Worm (Caenorhabditis elegans) whole organism, L1 larva: Measurements from ENCODE around the gene ZK673.11.

Experiments used
- F16B12.6 ChIP-seq: fragments of 150-350 bp; optimal IDR thresholded peaks from 2 replicates; lab custom pipeline; 2014; ENCODE audit warnings: missing biosample characterization, missing genetic modification characterization
- Y116A8C.19 ChIP-seq: sonication (generic microtip); optimal IDR thresholded peaks from 2 replicates; lab custom pipeline; 2016; ENCODE audit warnings: missing compliant biosample characterization, missing genetic modification characterization, borderline replicate concordance
- aly-2 ChIP-seq: fragments of 150-350 bp; optimal IDR thresholded peaks from 2 replicates; lab custom pipeline; 2014; ENCODE audit warnings: missing biosample characterization, missing genetic modification characterization
- ama-1 ChIP-seq: fragments of 150-350 bp; optimal IDR thresholded peaks from 2 replicates; lab custom pipeline; 2014
- blmp-1 ChIP-seq: fragments of 150-350 bp; optimal IDR thresholded peaks from 2 replicates; lab custom pipeline; 2014; ENCODE audit warnings: missing biosample characterization, missing genetic modification characterization
- ceh-8 ChIP-seq: fragments of 200-800 bp; sonication (Bioruptor generic); optimal IDR thresholded peaks from 2 replicates; lab custom pipeline; 2018; ENCODE audit warnings: mild to moderate bottlenecking, missing genetic modification characterization, moderate library complexity, missing compliant biosample characterization
- ceh-88 ChIP-seq: fragments of 200-800 bp; sonication (Bioruptor generic); IDR thresholded peaks from 2 replicates; pipeline ENCODE4 v1.3.6; 2022; ENCODE audit warnings: missing genetic modification characterization, missing compliant biosample characterization
- ceh-90 ChIP-seq: sonication (generic microtip); optimal IDR thresholded peaks from 2 replicates; lab custom pipeline; 2016; ENCODE audit warnings: missing genetic modification characterization, missing compliant biosample characterization
- dpl-1 ChIP-seq, 3 experiments: fragments of 150-350 bp in 2 of 3; sonication (generic microtip) in 1 of 3; optimal IDR thresholded peaks; 2 replicates each; lab custom pipeline; 2014 to 2017; ENCODE audit warnings: missing biosample characterization in 3 of 3, missing genetic modification characterization in 3 of 3, missing genetic modification reagents in 3 of 3
- efl-1 ChIP-seq, 4 experiments: fragments of 150-350 bp; optimal IDR thresholded peaks in 3 of 4; peaks in 1 of 4; 1 replicate in 1 of 4; 2 replicates in 3 of 4; lab custom pipeline; 2014; ENCODE audit warnings: missing biosample characterization in 2 of 4, missing genetic modification characterization in 2 of 4, missing genetic modification reagents in 2 of 4
- efl-3 ChIP-seq: fragments of 200-800 bp; sonication (Bioruptor generic); optimal IDR thresholded peaks from 2 replicates; lab custom pipeline; 2018; ENCODE audit warnings: mild to moderate bottlenecking, missing genetic modification characterization, missing compliant biosample characterization
- egl-27 ChIP-seq, 2 experiments: fragments of 150-350 bp in 1 of 2; sonication (generic microtip); optimal IDR thresholded peaks; 3 replicates each; lab custom pipeline; 2017 to 2018; ENCODE audit warnings: missing biosample characterization in 2 of 2, missing genetic modification characterization in 2 of 2, missing genetic modification reagents in 2 of 2
- elt-2 ChIP-seq: sonication (generic microtip); optimal IDR thresholded peaks from 2 replicates; lab custom pipeline; 2016; ENCODE audit warnings: missing genetic modification characterization, mild to moderate bottlenecking, inconsistent platforms, missing compliant biosample characterization, missing genetic modification reagents
- elt-3 ChIP-seq, 6 experiments: fragments of 150-350 bp in 1 of 6; sonication (generic microtip); optimal IDR thresholded peaks; 2 replicates each; lab custom pipeline; 2017 to 2018; ENCODE audit warnings: missing biosample characterization in 6 of 6, missing genetic modification characterization in 6 of 6, inconsistent platforms in 1 of 6
- ets-5 ChIP-seq: fragments of 200-800 bp; sonication (Bioruptor generic); IDR thresholded peaks from 2 replicates; pipeline ENCODE4 v1.3.6; 2022; ENCODE audit warnings: missing genetic modification characterization, missing compliant biosample characterization
- fkh-4 ChIP-seq: sonication (generic microtip); optimal IDR thresholded peaks from 2 replicates; lab custom pipeline; 2016; ENCODE audit warnings: missing compliant biosample characterization, missing genetic modification characterization, borderline replicate concordance
- hlh-4 ChIP-seq: sonication (generic microtip); optimal IDR thresholded peaks from 2 replicates; lab custom pipeline; 2016; ENCODE audit warnings: mild to moderate bottlenecking, missing genetic modification characterization, missing compliant biosample characterization
- irx-1 ChIP-seq: sonication (generic microtip); optimal IDR thresholded peaks from 2 replicates; lab custom pipeline; 2016; ENCODE audit warnings: missing genetic modification characterization, missing compliant biosample characterization
- jun-1 ChIP-seq: fragments of 150-350 bp; optimal IDR thresholded peaks from 2 replicates; lab custom pipeline; 2014; ENCODE audit warnings: missing biosample characterization, missing genetic modification reagents, missing genetic modification characterization
- lin-13 ChIP-seq: fragments of 150-350 bp; optimal IDR thresholded peaks from 2 replicates; lab custom pipeline; 2014; ENCODE audit warnings: missing biosample characterization, missing genetic modification reagents, missing genetic modification characterization
- lin-14 ChIP-seq: fragments of 200-800 bp; sonication (Bioruptor generic); optimal IDR thresholded peaks from 2 replicates; lab custom pipeline; 2018; ENCODE audit warnings: mild to moderate bottlenecking, missing genetic modification characterization, moderate library complexity, missing compliant biosample characterization
- lin-15B ChIP-seq: fragments of 150-350 bp; sonication (generic microtip); optimal IDR thresholded peaks from 3 replicates; lab custom pipeline; 2014; ENCODE audit warnings: missing biosample characterization, missing genetic modification characterization
- lin-39 ChIP-seq: fragments of 150-350 bp; optimal IDR thresholded peaks from 2 replicates; lab custom pipeline; 2014; ENCODE audit warnings: missing biosample characterization, missing genetic modification reagents, missing genetic modification characterization
- lir-3 ChIP-seq: sonication (generic microtip); optimal IDR thresholded peaks from 2 replicates; lab custom pipeline; 2016; ENCODE audit warnings: mild to moderate bottlenecking, missing genetic modification characterization, moderate library complexity, missing compliant biosample characterization; ENCODE audit not compliant: poor library complexity
- mab-9 ChIP-seq: fragments of 200-800 bp; sonication (Bioruptor generic); IDR thresholded peaks from 2 replicates; pipeline ENCODE4 v1.3.6; 2022; ENCODE audit warnings: missing genetic modification reagents, missing genetic modification characterization, missing compliant biosample characterization
- mdl-1 ChIP-seq, 2 experiments: fragments of 150-350 bp; optimal IDR thresholded peaks; 2 replicates each; lab custom pipeline; 2014 to 2017; ENCODE audit warnings: missing biosample characterization in 2 of 2, missing genetic modification characterization in 2 of 2, inconsistent platforms in 1 of 2
- nhr-11 ChIP-seq: fragments of 150-350 bp; optimal IDR thresholded peaks from 2 replicates; lab custom pipeline; 2014; ENCODE audit warnings: missing biosample characterization, missing genetic modification characterization
- nhr-12 ChIP-seq: sonication (generic microtip); optimal IDR thresholded peaks from 2 replicates; lab custom pipeline; 2017; ENCODE audit warnings: missing biosample characterization, missing genetic modification characterization
- nhr-19 ChIP-seq: fragments of 200-800 bp; sonication (Bioruptor generic); conservative IDR thresholded peaks from 2 replicates; pipeline ENCODE4 v1.3.6; 2022; ENCODE audit warnings: missing genetic modification characterization, missing compliant biosample characterization
- nhr-20 ChIP-seq: sonication (generic microtip); optimal IDR thresholded peaks from 2 replicates; lab custom pipeline; 2016; ENCODE audit warnings: mild to moderate bottlenecking, missing genetic modification characterization, missing compliant biosample characterization
- nhr-237 ChIP-seq: fragments of 150-350 bp; optimal IDR thresholded peaks from 2 replicates; lab custom pipeline; 2014; ENCODE audit warnings: missing biosample characterization, missing genetic modification characterization
- nhr-71 ChIP-seq: sonication (generic microtip); optimal IDR thresholded peaks from 2 replicates; lab custom pipeline; 2016; ENCODE audit warnings: mild to moderate bottlenecking, missing genetic modification characterization, moderate library complexity, missing compliant biosample characterization
- nhr-77 ChIP-seq: fragments of 150-350 bp; optimal IDR thresholded peaks from 2 replicates; lab custom pipeline; 2014; ENCODE audit warnings: missing biosample characterization, missing genetic modification characterization
- nhr-85 ChIP-seq: sonication (generic microtip); peaks from one replicate; lab custom pipeline; 2016; ENCODE audit warnings: missing genetic modification characterization, inconsistent platforms, missing compliant biosample characterization
- nhr-90 ChIP-seq: sonication (generic microtip); optimal IDR thresholded peaks from 2 replicates; lab custom pipeline; 2016; ENCODE audit warnings: mild to moderate bottlenecking, missing genetic modification characterization, missing compliant biosample characterization; ENCODE audit not compliant: poor library complexity
- pag-3 ChIP-seq: sonication (generic microtip); optimal IDR thresholded peaks from 2 replicates; lab custom pipeline; 2017; ENCODE audit warnings: missing genetic modification characterization, mild to moderate bottlenecking, missing compliant biosample characterization, antibody characterized with exemption, borderline replicate concordance; ENCODE audit not compliant: insufficient read depth
- pax-3 ChIP-seq: fragments of 200-800 bp; sonication (Bioruptor generic); optimal IDR thresholded peaks from 2 replicates; lab custom pipeline; 2018; ENCODE audit warnings: mild to moderate bottlenecking, missing genetic modification characterization, moderate library complexity, missing compliant biosample characterization
- pqm-1 ChIP-seq: sonication (generic microtip); optimal IDR thresholded peaks from 3 replicates; lab custom pipeline; 2017; ENCODE audit warnings: missing biosample characterization, missing genetic modification characterization
- rnt-1 ChIP-seq: sonication (generic microtip); optimal IDR thresholded peaks from 2 replicates; lab custom pipeline; 2016; ENCODE audit warnings: mild to moderate bottlenecking, missing genetic modification characterization, moderate library complexity, missing compliant biosample characterization
- skn-1 ChIP-seq: fragments of 150-350 bp; optimal IDR thresholded peaks from 2 replicates; lab custom pipeline; 2014; ENCODE audit warnings: missing biosample characterization, missing genetic modification characterization
- sox-4 ChIP-seq: sonication (generic microtip); optimal IDR thresholded peaks from 2 replicates; lab custom pipeline; 2016; ENCODE audit warnings: missing genetic modification characterization, missing compliant biosample characterization
- sptf-1 ChIP-seq: fragments of 150-350 bp; optimal IDR thresholded peaks from 2 replicates; lab custom pipeline; 2014; ENCODE audit warnings: missing biosample characterization, missing genetic modification characterization
- swsn-7 ChIP-seq: sonication (generic microtip); optimal IDR thresholded peaks from 2 replicates; lab custom pipeline; 2016; ENCODE audit warnings: missing genetic modification characterization, missing compliant biosample characterization
- tbx-2 ChIP-seq: sonication (generic microtip); optimal IDR thresholded peaks from 2 replicates; lab custom pipeline; 2016; ENCODE audit warnings: missing genetic modification characterization, missing compliant biosample characterization
- tlp-1 ChIP-seq: fragments of 150-350 bp; optimal IDR thresholded peaks from 2 replicates; lab custom pipeline; 2014; ENCODE audit warnings: missing biosample characterization, missing genetic modification characterization
- unc-130 ChIP-seq: fragments of 150-350 bp; optimal IDR thresholded peaks from 2 replicates; lab custom pipeline; 2017; ENCODE audit warnings: missing biosample characterization, missing genetic modification characterization, inconsistent platforms
- unc-62 ChIP-seq: fragments of 150-350 bp; optimal IDR thresholded peaks from 2 replicates; lab custom pipeline; 2014; ENCODE audit warnings: missing biosample characterization, missing genetic modification reagents, missing genetic modification characterization
- xbp-1 ChIP-seq: sonication (generic microtip); optimal IDR thresholded peaks from 2 replicates; lab custom pipeline; 2016; ENCODE audit warnings: missing genetic modification characterization, missing compliant biosample characterization
- zip-4 ChIP-seq: fragments of 200-800 bp; sonication (Bioruptor generic); optimal IDR thresholded peaks from 2 replicates; lab custom pipeline; 2018; ENCODE audit warnings: mild to moderate bottlenecking, missing genetic modification characterization, moderate library complexity, missing compliant biosample characterization

ZK673.11 gene

DNA sequence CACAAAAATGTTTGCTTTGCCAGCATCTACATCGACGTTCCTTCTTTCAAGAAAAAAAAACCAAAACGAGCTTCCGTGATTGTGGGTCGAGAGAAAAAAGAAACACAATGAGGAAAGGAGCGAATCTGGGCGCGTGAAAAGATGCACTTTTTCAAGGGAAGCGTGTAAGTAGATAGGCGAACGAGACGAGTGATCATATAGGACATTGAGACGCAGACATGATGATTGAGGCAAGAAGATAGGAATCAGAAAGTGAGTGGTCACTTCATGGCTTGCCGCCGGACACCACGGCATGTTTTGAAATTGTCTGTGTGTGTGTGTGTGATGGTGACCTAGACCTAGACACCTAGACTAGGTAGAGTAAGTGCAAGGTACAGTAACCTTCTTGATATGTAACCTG lies 44.5 kb downstream of the ZK673.11 start (continued):
- no peak for TF ChIP-seq lir-3 (tag; lab: Kevin White, UChicago)
- TF ChIP-seq dpl-1 (GFP tag; optimal IDR thresholded peaks at IDR 0.05; lab: Kevin White, UChicago), result no peak
- no peak for TF ChIP-seq sox-4 (tag; lab: Kevin White, UChicago)
- TF ChIP-seq ceh-88 (GFP tag; lab: Robert Waterston, UW), result no peak

- TF ChIP-seq mdl-1 (tag; optimal IDR thresholded peaks at IDR 0.05; lab: Kevin White, UChicago) (peak in 1 of 2 experiments; percentile 83), aly-2 (no peak), jun-1 (tag; lab: Kevin White, UChicago) (peak; percentile 92), pqm-1 (no peak), nhr-237 (tag; lab: Kevin White, UChicago) (peak; percentile 51), nhr-11 (peak; percentile 84), lin-15B (peak; percentile 15), efl-3 (GFP tag; lab: Kevin White, UChicago) (peak; percentile 22), sptf-1 (tag; lab: Kevin White, UChicago) (no peak), tbx-2 (tag; lab: Kevin White, UChicago) (peak; percentile 85), nhr-12 (tag; lab: Kevin White, UChicago) (no peak), nhr-19 (GFP tag; lab: Robert Waterston, UW) (peak; percentile 80), xbp-1 (tag; lab: Kevin White, UChicago) (peak; percentile 70), lin-14 (GFP tag; lab: Kevin White, UChicago) (peak; percentile 97), lin-13 (GFP tag; lab: Kevin White, UChicago) (peak; percentile 52), egl-27 (tag; optimal IDR thresholded peaks at IDR 0.05; lab: Kevin White, UChicago) (peak; percentile 32 to 41), irx-1 (tag; lab: Kevin White, UChicago) (peak; percentile 66), rnt-1 (tag; lab: Kevin White, UChicago) (peak; percentile 82), swsn-7 (tag; lab: Kevin White, UChicago) (peak; percentile 89), nhr-85 (tag; lab: Kevin White, UChicago) (peak; percentile 99), unc-62 (GFP tag; lab: Kevin White, UChicago) (no peak), pax-3 (tag; lab: Kevin White, UChicago) (peak; percentile 37), skn-1 (tag; lab: Kevin White, UChicago) (peak; percentile 77), nhr-20 (peak; percentile 85), ama-1 (lab: Kevin White, UChicago) (no peak), zip-4 (GFP tag; lab: Kevin White, UChicago) (peak; percentile 36), ceh-90 (tag; lab: Kevin White, UChicago) (no peak), tlp-1 (tag; lab: Kevin White, UChicago) (no peak), fkh-4 (tag; lab: Kevin White, UChicago) (no peak), mab-9 (GFP tag; lab: Robert Waterston, UW) (peak; percentile 53; the same call in 1 of the 2 replicates), nhr-71 (tag; lab: Kevin White, UChicago) (peak; percentile 91), lin-39 (tag; lab: Kevin White, UChicago) (no peak), nhr-77 (peak; percentile 75), dpl-1 (GFP tag; optimal IDR thresholded peaks at IDR 0.05; lab: Kevin White, UChicago) (peak in 2 of 3 experiments; percentile 37 to 55), ets-5 (no peak), hlh-4 (tag; lab: Kevin White, UChicago) (no peak), Y116A8C.19 (tag; lab: Kevin White, UChicago) (no peak), efl-1 (optimal IDR thresholded peaks at IDR 0.05; lab: Kevin White, UChicago) (peak; percentile 72 to 79), efl-1 (GFP tag; optimal IDR thresholded peaks at IDR 0.05 in 1 of 2; lab: Kevin White, UChicago) (peak; percentile 55 to 91), ceh-8 (GFP tag; lab: Kevin White, UChicago) (peak; percentile 85), pag-3 (tag; lab: Kevin White, UChicago) (peak; percentile 72), nhr-90 (peak; percentile 73), elt-3 (tag; optimal IDR thresholded peaks at IDR 0.05; lab: Kevin White, UChicago) (peak in 1 of 6 experiments; percentile 9), elt-2 (tag; lab: Kevin White, UChicago) (peak; percentile 66), F16B12.6 (tag; lab: Kevin White, UChicago) (peak; percentile 13), blmp-1 (peak; percentile 73), unc-130 (tag; lab: Kevin White, UChicago) (peak; percentile 70)
Observed at ce11 chrII:10502491-10503063, 45.5 kb downstream of the ZK673.11 start, which contains the start of gene myrf-1. Gene myrf-1 (minus strand): TSS chrII:10502541.
